Fruit fly (Drosophila melanogaster) whole organism, embryonic: Measurements from ENCODE around the gene Der-2.

Experiments used
- CG10267 ChIP-seq: fragments of 200-800 bp; sonication (Bioruptor generic); optimal IDR thresholded peaks from 2 replicates; lab custom pipeline; 2018; ENCODE audit warnings: missing biosample characterization, mild to moderate bottlenecking, missing genetic modification characterization, moderate library complexity
- CG12659 ChIP-seq: fragments of 200-800 bp; sonication (Bioruptor generic); optimal IDR thresholded peaks from 3 replicates; lab custom pipeline; 2017; ENCODE audit warnings: mild to moderate bottlenecking, missing biosample characterization, missing genetic modification reagents, missing genetic modification characterization
- CG13287 ChIP-seq: fragments of 200-800 bp; sonication (Bioruptor generic); IDR thresholded peaks from 2 replicates; pipeline ENCODE4 v1.3.6; 2022; ENCODE audit warnings: missing biosample characterization, missing genetic modification characterization; ENCODE audit not compliant: partially characterized antibody
- CG14050 ChIP-seq: fragments of 200-800 bp; sonication (Bioruptor generic); IDR thresholded peaks from 3 replicates; pipeline ENCODE4 v1.3.6; 2022; ENCODE audit warnings: missing biosample characterization, missing genetic modification characterization
- CG17829 ChIP-seq: fragments of 200-800 bp; optimal IDR thresholded peaks from 2 replicates; lab custom pipeline; 2019; ENCODE audit warnings: missing biosample characterization, mild to moderate bottlenecking, missing genetic modification characterization, moderate library complexity
- CG2129 ChIP-seq: fragments of 200-800 bp; sonication (Bioruptor generic); IDR thresholded peaks from 2 replicates; pipeline ENCODE4 v1.3.6; 2022; ENCODE audit warnings: missing biosample characterization, missing genetic modification characterization; ENCODE audit not compliant: partially characterized antibody
- CG3407 ChIP-seq: fragments of 200-800 bp; sonication (Bioruptor generic); optimal IDR thresholded peaks from 2 replicates; lab custom pipeline; 2018; ENCODE audit warnings: missing biosample characterization, mild to moderate bottlenecking, missing genetic modification characterization
- CG6791 ChIP-seq: fragments of 200-800 bp; sonication (Bioruptor generic); IDR thresholded peaks from 3 replicates; pipeline ENCODE4 v1.3.6; 2022; ENCODE audit warnings: missing biosample characterization, missing genetic modification characterization; ENCODE audit not compliant: partially characterized antibody
- CG6813 ChIP-seq: fragments of 200-800 bp; sonication (Bioruptor generic); optimal IDR thresholded peaks from 2 replicates; lab custom pipeline; 2017; ENCODE audit warnings: missing biosample characterization, missing genetic modification characterization, mild to moderate bottlenecking, moderate library complexity, missing genetic modification reagents
- CTCF ChIP-seq: fragments of 200-800 bp; sonication (Bioruptor generic); optimal IDR thresholded peaks from 2 replicates; lab custom pipeline; 2017; ENCODE audit warnings: missing biosample characterization, mild to moderate bottlenecking, missing genetic modification characterization, moderate library complexity
- CrebB ChIP-seq: fragments of 200-800 bp; sonication (Bioruptor generic); optimal IDR thresholded peaks from 3 replicates; lab custom pipeline; 2018; ENCODE audit warnings: missing biosample characterization, mild to moderate bottlenecking, missing genetic modification characterization
- Dll ChIP-seq: fragments of 200-800 bp; sonication (Bioruptor generic); IDR thresholded peaks from 4 replicates; pipeline ENCODE4 v1.3.6; 2022; ENCODE audit warnings: missing biosample characterization, missing genetic modification characterization; ENCODE audit not compliant: partially characterized antibody
- Dref ChIP-seq: fragments of 200-800 bp; sonication (Bioruptor generic); IDR thresholded peaks from 2 replicates; pipeline ENCODE4 v1.3.6; 2022; ENCODE audit warnings: missing biosample characterization, missing genetic modification characterization
- Ets97D ChIP-seq: fragments of 200-800 bp; sonication (Bioruptor generic); optimal IDR thresholded peaks from 3 replicates; lab custom pipeline; 2016; ENCODE audit warnings: missing biosample characterization, missing genetic modification characterization
- HLH4C ChIP-seq: fragments of 200-800 bp; sonication (Bioruptor generic); IDR thresholded peaks from 3 replicates; pipeline ENCODE4 v1.3.6; 2022; ENCODE audit warnings: missing biosample characterization, missing genetic modification characterization; ENCODE audit not compliant: partially characterized antibody
- HmgZ ChIP-seq: fragments of 200-800 bp; sonication (Bioruptor generic); optimal IDR thresholded peaks from 2 replicates; lab custom pipeline; 2018; ENCODE audit warnings: missing biosample characterization, mild to moderate bottlenecking, missing genetic modification characterization
- Lhr ChIP-seq: fragments of 200-800 bp; sonication (Bioruptor generic); optimal IDR thresholded peaks from 3 replicates; lab custom pipeline; 2017; ENCODE audit warnings: mild to moderate bottlenecking, missing biosample characterization, missing genetic modification reagents, missing genetic modification characterization
- MBD-R2 ChIP-seq: fragments of 200-800 bp; sonication (Bioruptor generic); IDR thresholded peaks from 2 replicates; pipeline ENCODE4 v1.3.6; 2022; ENCODE audit warnings: missing biosample characterization, missing genetic modification characterization
- Myb ChIP-seq: fragments of 200-800 bp; sonication (Bioruptor generic); optimal IDR thresholded peaks from 2 replicates; lab custom pipeline; 2016; ENCODE audit warnings: missing biosample characterization, missing genetic modification characterization
- Nf-YC ChIP-seq: fragments of 200-800 bp; optimal IDR thresholded peaks from 3 replicates; lab custom pipeline; 2019; ENCODE audit warnings: missing biosample characterization, mild to moderate bottlenecking, missing genetic modification characterization, moderate library complexity
- Pdp1 ChIP-seq, 2 experiments: fragments of 200-800 bp; sonication (Bioruptor generic); optimal IDR thresholded peaks; 3 replicates each; lab custom pipeline; 2016; ENCODE audit warnings: missing biosample characterization in 2 of 2, missing genetic modification characterization in 2 of 2, mild to moderate bottlenecking in 1 of 2, moderate library complexity in 1 of 2
- Rfx ChIP-seq: fragments of 200-800 bp; sonication (Bioruptor generic); IDR thresholded peaks from 2 replicates; pipeline ENCODE4 v1.3.6; 2022; ENCODE audit warnings: missing biosample characterization, missing genetic modification characterization
- Scr ChIP-seq: fragments of 200-800 bp; sonication (Bioruptor generic); IDR thresholded peaks from 2 replicates; pipeline ENCODE4 v1.3.6; 2022; ENCODE audit warnings: missing biosample characterization, missing genetic modification characterization; ENCODE audit not compliant: partially characterized antibody
- Sox102F ChIP-seq: fragments of 200-800 bp; sonication (Bioruptor generic); optimal IDR thresholded peaks from 2 replicates; lab custom pipeline; 2018; ENCODE audit warnings: missing biosample characterization, mild to moderate bottlenecking, missing genetic modification characterization, moderate library complexity
- Sry-δ ChIP-seq: fragments of 200-800 bp; sonication (Bioruptor generic); optimal IDR thresholded peaks from 2 replicates; lab custom pipeline; 2016; ENCODE audit warnings: missing biosample characterization, missing genetic modification characterization
- az2 ChIP-seq: fragments of 200-800 bp; sonication (Bioruptor generic); optimal IDR thresholded peaks from 3 replicates; lab custom pipeline; 2016; ENCODE audit warnings: missing biosample characterization, missing genetic modification characterization
- bbx ChIP-seq: fragments of 200-800 bp; sonication (Bioruptor generic); IDR thresholded peaks from 2 replicates; pipeline ENCODE4 v1.3.6; 2022; ENCODE audit warnings: missing biosample characterization, missing genetic modification characterization; ENCODE audit not compliant: partially characterized antibody
- crp ChIP-seq, 2 experiments: fragments of 200-800 bp; sonication (Bioruptor generic); optimal IDR thresholded peaks; 2 replicates in 1 of 2; 3 replicates in 1 of 2; lab custom pipeline; 2017; ENCODE audit warnings: missing biosample characterization in 2 of 2, missing genetic modification characterization in 2 of 2, mild to moderate bottlenecking in 1 of 2, moderate library complexity in 1 of 2
- disco-r ChIP-seq: fragments of 200-800 bp; sonication (Bioruptor generic); optimal IDR thresholded peaks from 2 replicates; lab custom pipeline; 2016; ENCODE audit warnings: missing biosample characterization, missing genetic modification characterization
- hbn ChIP-seq: fragments of 200-800 bp; sonication (Bioruptor generic); IDR thresholded peaks from 2 replicates; pipeline ENCODE4 v1.3.6; 2022; ENCODE audit warnings: missing biosample characterization, missing genetic modification characterization; ENCODE audit not compliant: partially characterized antibody
- mam ChIP-seq: fragments of 200-800 bp; sonication (Bioruptor generic); optimal IDR thresholded peaks from 3 replicates; lab custom pipeline; 2016; ENCODE audit warnings: missing biosample characterization, missing genetic modification characterization
- pzg ChIP-seq: fragments of 200-800 bp; sonication (Bioruptor generic); optimal IDR thresholded peaks from 3 replicates; lab custom pipeline; 2018; ENCODE audit warnings: missing biosample characterization, mild to moderate bottlenecking, missing genetic modification characterization, moderate library complexity
- ro ChIP-seq: fragments of 200-800 bp; sonication (Bioruptor generic); IDR thresholded peaks from 2 replicates; pipeline ENCODE4 v1.3.6; 2022; ENCODE audit warnings: missing biosample characterization, missing genetic modification characterization
- stwl ChIP-seq: fragments of 200-800 bp; sonication (Bioruptor generic); optimal IDR thresholded peaks from 3 replicates; lab custom pipeline; 2018; ENCODE audit warnings: missing biosample characterization, mild to moderate bottlenecking, missing genetic modification characterization, moderate library complexity
- trem ChIP-seq: fragments of 200-800 bp; optimal IDR thresholded peaks from 3 replicates; lab custom pipeline; 2019; ENCODE audit warnings: missing biosample characterization, mild to moderate bottlenecking, missing genetic modification characterization, moderate library complexity
- zen2 ChIP-seq: fragments of 200-800 bp; sonication (Bioruptor generic); IDR thresholded peaks from 3 replicates; pipeline ENCODE4 v1.3.6; 2022; ENCODE audit warnings: missing biosample characterization, missing genetic modification characterization; ENCODE audit not compliant: partially characterized antibody
- zfh1 ChIP-seq: fragments of 200-800 bp; sonication (Bioruptor generic); IDR thresholded peaks from 3 replicates; pipeline ENCODE4 v1.3.6; 2022; ENCODE audit warnings: missing biosample characterization, missing genetic modification characterization

Der-2 gene

DNA sequence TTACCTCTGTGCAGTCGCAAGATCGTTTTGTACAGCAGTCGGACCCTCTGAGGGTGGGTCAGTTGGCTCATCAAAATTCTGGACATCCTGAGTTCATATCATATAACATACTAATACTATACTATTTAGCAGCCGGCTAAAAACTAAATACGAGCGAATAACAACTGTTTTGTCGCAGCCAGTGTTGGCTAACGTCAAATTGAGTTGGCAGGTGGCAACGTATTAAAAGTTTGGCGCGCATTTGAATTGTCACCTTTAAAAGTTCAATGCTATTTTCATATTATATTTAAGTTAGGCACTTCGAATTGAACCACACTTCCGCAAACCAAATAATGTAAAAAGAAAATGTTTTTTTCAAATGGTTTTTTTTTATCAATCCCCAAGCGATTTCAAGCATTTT is 1.7 kb downstream of the Der-2 start, which contains the start of gene Sdhaf3 (continued):
- TF ChIP-seq Ets97D (GFP tag; lab: Kevin White, UChicago) (peak; percentile 19), Rfx (GFP tag; lab: Robert Waterston, UW) (peak; percentile 46; the same call in 1 of the 2 replicates), Myb (peak; percentile 25), Pdp1 (GFP tag; optimal IDR thresholded peaks at IDR 0.05; lab: Kevin White, UChicago) (peak in 1 of 2 experiments; percentile 40), CG10267 (peak; percentile 89), CG14050 (GFP tag; lab: Robert Waterston, UW) (no peak), mam (GFP tag; lab: Kevin White, UChicago) (peak; percentile 18), CrebB (tag; lab: Kevin White, UChicago) (no peak), zfh1 (GFP tag; lab: Robert Waterston, UW) (0 out of 3 replicates have a peak, but pooled peaks have one; percentile 5), CTCF (GFP tag; lab: Kevin White, UChicago) (peak; percentile 28), ro (no peak), pzg (GFP tag; lab: Kevin White, UChicago) (peak; percentile 56), HmgZ (tag; lab: Kevin White, UChicago) (peak; percentile 18), CG12659 (GFP tag; lab: Kevin White, UChicago) (peak; percentile 17)

DNA sequence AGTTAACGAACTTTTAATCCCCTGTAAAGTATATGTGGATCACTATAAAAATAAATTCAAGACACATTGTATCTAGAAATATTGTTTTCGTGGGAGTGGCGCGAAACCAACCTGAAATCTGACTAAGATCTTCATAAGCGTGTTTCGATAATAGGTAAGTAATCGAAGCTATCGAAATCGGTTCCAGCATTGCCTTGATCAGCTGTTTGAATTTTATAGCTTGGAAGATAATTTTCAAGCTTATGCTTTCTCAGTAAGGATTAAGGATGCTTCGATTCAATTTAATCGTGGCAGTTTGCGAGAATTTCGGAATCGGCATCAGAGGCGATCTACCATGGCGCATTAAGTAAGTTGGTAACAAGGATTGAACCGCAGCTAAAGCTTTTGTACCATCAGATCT is 3.0 kb downstream of the Der-2 start, which contains the start of gene Dhfr:
Gene Dhfr, plus strand, starts transcription at position 173 of the 400 bp plus-strand sequence.
- TF ChIP-seq CG3407 (GFP tag; lab: Kevin White, UChicago) = no peak
- TF ChIP-seq bbx (GFP tag; lab: Robert Waterston, UW) = peak; percentile 18; the same call in 1 of the 2 replicates
- TF ChIP-seq Sry-δ (GFP tag; lab: Kevin White, UChicago) = peak; percentile 18
- peak; percentile 62 for TF ChIP-seq Dref
- TF ChIP-seq Scr (GFP tag; lab: Robert Waterston, UW) = peak; percentile 36; the same call in 1 of the 2 replicates
- peak; percentile 50; the same call in 1 of the 2 replicates for TF ChIP-seq hbn (GFP tag; lab: Robert Waterston, UW)
- peak; percentile 60; the same call in 2 of the 3 replicates for TF ChIP-seq HLH4C (GFP tag; lab: Robert Waterston, UW)
- TF ChIP-seq Lhr (GFP tag; lab: Kevin White, UChicago) = no peak
- TF ChIP-seq pzg (GFP tag; lab: Kevin White, UChicago) = peak; percentile 23
- TF ChIP-seq az2 (GFP tag; lab: Kevin White, UChicago) = no peak
- TF ChIP-seq disco-r (GFP tag; lab: Kevin White, UChicago) = no peak
- peak; percentile 21 for TF ChIP-seq trem (tag; lab: Kevin White, UChicago)
- TF ChIP-seq crp (GFP tag; optimal IDR thresholded peaks at IDR 0.05; lab: Kevin White, UChicago) = peak in 1 of 2 experiments; percentile 67
- TF ChIP-seq Nf-YC (tag; lab: Kevin White, UChicago) = no peak
- TF ChIP-seq CG17829 (tag; lab: Kevin White, UChicago) = no peak
- no peak for TF ChIP-seq Sox102F
- TF ChIP-seq MBD-R2 (GFP tag; lab: Robert Waterston, UW) = peak; percentile 70; the same call in 1 of the 2 replicates
- peak; percentile 61; the same call in 2 of the 4 replicates for TF ChIP-seq Dll (GFP tag; lab: Robert Waterston, UW)
- no peak for TF ChIP-seq CG6813 (GFP tag; lab: Kevin White, UChicago)
- TF ChIP-seq zen2 (GFP tag; lab: Robert Waterston, UW) = peak; percentile 57; the same call in 1 of the 3 replicates
- TF ChIP-seq CG13287 (GFP tag; lab: Robert Waterston, UW) = peak; percentile 55
- peak; percentile 72 for TF ChIP-seq stwl (tag; lab: Kevin White, UChicago)
- TF ChIP-seq CG2129 = 0 out of 2 replicates have a peak, but pooled peaks have one; percentile 13
- peak; percentile 35; the same call in 1 of the 3 replicates for TF ChIP-seq CG6791
